Fruit fly (Drosophila melanogaster): ENCODE data around the gene CycY.

DNA sequence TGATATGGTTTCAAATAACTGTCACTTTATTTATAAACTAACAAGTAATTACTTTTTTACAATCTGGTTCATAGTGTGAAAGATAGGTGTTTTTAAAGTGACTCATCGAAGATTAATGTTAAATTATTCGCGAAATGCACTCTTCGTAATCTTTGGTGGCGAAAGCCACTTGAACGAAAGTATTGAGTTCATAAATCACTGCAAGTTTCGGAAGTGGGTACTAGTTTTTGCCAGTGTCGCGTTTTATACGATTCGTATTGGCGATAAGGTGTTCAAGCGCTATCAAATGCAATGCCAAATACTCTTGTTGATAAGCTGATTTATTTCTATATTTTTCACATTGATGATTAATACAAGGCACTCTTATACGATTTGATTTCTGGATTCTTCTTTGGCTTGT, 28.0 kb upstream of the CycY start:
- TF ChIP-seq psq (optimal IDR thresholded peaks at IDR 0.05) (no peak), ttk (optimal IDR thresholded peaks at IDR 0.05) (no peak)

Measured in Kc167 (cell line).